Fruit fly (Drosophila melanogaster) whole organism, embryonic: ENCODE data around the gene Naa20A.

Experiments
- B-H2 ChIP-seq: fragments of 200-800 bp; sonication (Bioruptor generic); optimal IDR thresholded peaks from 2 replicates; lab custom pipeline; 2018; ENCODE audit warnings: missing biosample characterization, mild to moderate bottlenecking, missing genetic modification characterization
- CG10267 ChIP-seq: fragments of 200-800 bp; sonication (Bioruptor generic); optimal IDR thresholded peaks from 2 replicates; lab custom pipeline; 2018; ENCODE audit warnings: missing biosample characterization, mild to moderate bottlenecking, missing genetic modification characterization, moderate library complexity
- CG11560 ChIP-seq: fragments of 200-800 bp; sonication (Bioruptor generic); IDR thresholded peaks from 3 replicates; pipeline ENCODE4 v1.3.6; 2022; ENCODE audit warnings: missing biosample characterization, missing genetic modification characterization
- CG12299 ChIP-seq: fragments of 200-800 bp; sonication (Bioruptor generic); optimal IDR thresholded peaks from 2 replicates; lab custom pipeline; 2018; ENCODE audit warnings: missing biosample characterization, mild to moderate bottlenecking, missing genetic modification characterization
- CG16813 ChIP-seq: fragments of 200-800 bp; sonication (Bioruptor generic); IDR thresholded peaks from 3 replicates; pipeline ENCODE4 v1.3.6; 2022; ENCODE audit warnings: missing biosample characterization, missing genetic modification characterization; ENCODE audit not compliant: partially characterized antibody
- CG18599 ChIP-seq: fragments of 200-800 bp; sonication (Bioruptor generic); optimal IDR thresholded peaks from 3 replicates; lab custom pipeline; 2017; ENCODE audit warnings: missing biosample characterization, missing genetic modification characterization, mild to moderate bottlenecking, moderate library complexity, missing genetic modification reagents
- CG2120 ChIP-seq: fragments of 200-800 bp; sonication (Bioruptor generic); optimal IDR thresholded peaks from 3 replicates; lab custom pipeline; 2016; ENCODE audit warnings: missing biosample characterization, missing genetic modification characterization
- CG2678 ChIP-seq: fragments of 200-800 bp; sonication (Bioruptor generic); optimal IDR thresholded peaks from 3 replicates; lab custom pipeline; 2019; ENCODE audit warnings: missing biosample characterization, mild to moderate bottlenecking, missing genetic modification characterization, moderate library complexity
- CG33557 ChIP-seq: fragments of 200-800 bp; sonication (Bioruptor generic); optimal IDR thresholded peaks from 2 replicates; lab custom pipeline; 2019; ENCODE audit warnings: missing biosample characterization, mild to moderate bottlenecking, missing genetic modification characterization, moderate library complexity
- CG5180 ChIP-seq: fragments of 200-800 bp; sonication (Bioruptor generic); optimal IDR thresholded peaks from 3 replicates; lab custom pipeline; 2017; ENCODE audit warnings: missing biosample characterization, missing genetic modification characterization, mild to moderate bottlenecking, moderate library complexity, missing genetic modification reagents
- CG5245 ChIP-seq: fragments of 200-800 bp; sonication (Bioruptor generic); optimal IDR thresholded peaks from 3 replicates; lab custom pipeline; 2016; ENCODE audit warnings: missing biosample characterization, missing genetic modification characterization
- CG6272 ChIP-seq: fragments of 200-800 bp; sonication (Bioruptor generic); IDR thresholded peaks from 2 replicates; pipeline ENCODE4 v1.3.6; 2022; ENCODE audit warnings: missing biosample characterization, missing genetic modification characterization
- CG7786 ChIP-seq: fragments of 200-800 bp; sonication (Bioruptor generic); optimal IDR thresholded peaks from 2 replicates; lab custom pipeline; 2016; ENCODE audit warnings: missing biosample characterization, missing genetic modification characterization
- CG8359 ChIP-seq: fragments of 200-800 bp; sonication (Bioruptor generic); optimal IDR thresholded peaks from 2 replicates; lab custom pipeline; 2017; ENCODE audit warnings: missing biosample characterization, mild to moderate bottlenecking, missing genetic modification characterization, borderline replicate concordance
- CG8478 ChIP-seq: fragments of >200 bp; optimal IDR thresholded peaks from 2 replicates; lab custom pipeline; 2018
- CG8924 ChIP-seq: fragments of 200-800 bp; optimal IDR thresholded peaks from 3 replicates; lab custom pipeline; 2019; ENCODE audit warnings: missing biosample characterization, mild to moderate bottlenecking, missing genetic modification characterization, moderate library complexity
- CG9817 ChIP-seq: fragments of 200-800 bp; sonication (Bioruptor generic); optimal IDR thresholded peaks from 2 replicates; lab custom pipeline; 2018; ENCODE audit warnings: missing biosample characterization, mild to moderate bottlenecking, missing genetic modification characterization, moderate library complexity
- CoRest ChIP-seq: fragments of 200-800 bp; sonication (Bioruptor generic); optimal IDR thresholded peaks from 3 replicates; lab custom pipeline; 2018; ENCODE audit warnings: missing biosample characterization, mild to moderate bottlenecking, missing genetic modification characterization, moderate library complexity
- D19A ChIP-seq: fragments of 200-800 bp; optimal IDR thresholded peaks from 3 replicates; lab custom pipeline; 2019; ENCODE audit warnings: missing biosample characterization, mild to moderate bottlenecking, missing genetic modification characterization, moderate library complexity
- Dbx ChIP-seq: fragments of 200-800 bp; sonication (Bioruptor generic); IDR thresholded peaks from 3 replicates; pipeline ENCODE4 v1.3.6; 2022; ENCODE audit warnings: missing biosample characterization, missing genetic modification characterization
- Dfd ChIP-seq, 2 experiments: fragments of >200 bp; optimal IDR thresholded peaks; 2 replicates each; lab custom pipeline; 2017; ENCODE audit warnings: missing biosample characterization in 2 of 2, missing genetic modification characterization in 2 of 2
- Doc3 ChIP-seq: fragments of 200-800 bp; sonication (Bioruptor generic); IDR thresholded peaks from 3 replicates; pipeline ENCODE4 v1.3.6; 2022; ENCODE audit warnings: missing biosample characterization, missing genetic modification characterization; ENCODE audit not compliant: partially characterized antibody
- Elba2 ChIP-seq: fragments of 200-800 bp; sonication (Bioruptor generic); optimal IDR thresholded peaks from 3 replicates; lab custom pipeline; 2016; ENCODE audit warnings: missing biosample characterization, missing genetic modification characterization
- Ets97D ChIP-seq: fragments of 200-800 bp; sonication (Bioruptor generic); optimal IDR thresholded peaks from 3 replicates; lab custom pipeline; 2016; ENCODE audit warnings: missing biosample characterization, missing genetic modification characterization
- GATAe ChIP-seq: fragments of 200-800 bp; sonication (Bioruptor generic); conservative IDR thresholded peaks from 2 replicates; pipeline ENCODE4 v1.3.6; 2022; ENCODE audit warnings: missing biosample characterization, missing genetic modification characterization
- Hand ChIP-seq: fragments of 200-800 bp; sonication (Bioruptor generic); optimal IDR thresholded peaks from 2 replicates; lab custom pipeline; 2017; ENCODE audit warnings: mild to moderate bottlenecking, missing biosample characterization, missing genetic modification reagents, missing genetic modification characterization
- Jarid2 ChIP-seq: fragments of 200-800 bp; sonication (Bioruptor generic); optimal IDR thresholded peaks from 3 replicates; lab custom pipeline; 2017; ENCODE audit warnings: mild to moderate bottlenecking, missing biosample characterization, missing genetic modification reagents, missing genetic modification characterization
- Scr ChIP-seq: fragments of 200-800 bp; sonication (Bioruptor generic); IDR thresholded peaks from 2 replicates; pipeline ENCODE4 v1.3.6; 2022; ENCODE audit warnings: missing biosample characterization, missing genetic modification characterization; ENCODE audit not compliant: partially characterized antibody
- Sry-δ ChIP-seq: fragments of 200-800 bp; sonication (Bioruptor generic); optimal IDR thresholded peaks from 2 replicates; lab custom pipeline; 2016; ENCODE audit warnings: missing biosample characterization, missing genetic modification characterization
- TFAM ChIP-seq: fragments of 200-800 bp; sonication (Bioruptor generic); optimal IDR thresholded peaks from 2 replicates; lab custom pipeline; 2017; ENCODE audit warnings: missing biosample characterization, missing genetic modification characterization, inconsistent platforms
- Usf ChIP-seq: fragments of 200-800 bp; sonication (Bioruptor generic); optimal IDR thresholded peaks from 2 replicates; lab custom pipeline; 2017; ENCODE audit warnings: missing genotype, missing biosample characterization, missing genetic modification characterization
- al ChIP-seq: fragments of 200-800 bp; sonication (Bioruptor generic); IDR thresholded peaks from 2 replicates; pipeline ENCODE4 v1.3.6; 2022; ENCODE audit warnings: missing biosample characterization, missing genetic modification characterization
- corto ChIP-seq: fragments of 200-800 bp; sonication (Bioruptor generic); optimal IDR thresholded peaks from 2 replicates; lab custom pipeline; 2016; ENCODE audit warnings: missing biosample characterization, mild to moderate bottlenecking, missing genetic modification characterization, moderate library complexity
- crp ChIP-seq, 2 experiments: fragments of 200-800 bp; sonication (Bioruptor generic); optimal IDR thresholded peaks; 2 replicates in 1 of 2; 3 replicates in 1 of 2; lab custom pipeline; 2017; ENCODE audit warnings: missing biosample characterization in 2 of 2, missing genetic modification characterization in 2 of 2, mild to moderate bottlenecking in 1 of 2, moderate library complexity in 1 of 2
- cwo ChIP-seq: fragments of 200-800 bp; sonication (Bioruptor generic); optimal IDR thresholded peaks from 3 replicates; lab custom pipeline; 2017; ENCODE audit warnings: missing biosample characterization, missing genetic modification characterization, mild to moderate bottlenecking, moderate library complexity, missing genetic modification reagents
- dmrt11E ChIP-seq: fragments of 200-800 bp; sonication (Bioruptor generic); optimal IDR thresholded peaks from 3 replicates; lab custom pipeline; 2018; ENCODE audit warnings: missing biosample characterization, mild to moderate bottlenecking, missing genetic modification characterization, moderate library complexity
- ems ChIP-seq: fragments of 200-800 bp; sonication (Bioruptor generic); optimal IDR thresholded peaks from 3 replicates; lab custom pipeline; 2016; ENCODE audit warnings: missing biosample characterization, missing genetic modification characterization
- exex ChIP-seq: fragments of 200-800 bp; sonication (Bioruptor generic); optimal IDR thresholded peaks from 4 replicates; lab custom pipeline; 2018; ENCODE audit warnings: missing biosample characterization, mild to moderate bottlenecking, missing genetic modification characterization, moderate library complexity
- fd102C ChIP-seq: fragments of 200-800 bp; sonication (Bioruptor generic); optimal IDR thresholded peaks from 2 replicates; lab custom pipeline; 2018; ENCODE audit warnings: missing biosample characterization, mild to moderate bottlenecking, missing genetic modification characterization, moderate library complexity
- fd64A ChIP-seq: fragments of 200-800 bp; sonication (Bioruptor generic); optimal IDR thresholded peaks from 3 replicates; lab custom pipeline; 2018; ENCODE audit warnings: missing biosample characterization, mild to moderate bottlenecking, missing genetic modification characterization
- ken ChIP-seq: fragments of 200-800 bp; sonication (Bioruptor generic); IDR thresholded peaks from 3 replicates; pipeline ENCODE4 v1.3.6; 2022; ENCODE audit warnings: missing biosample characterization, missing genetic modification characterization
- lbe ChIP-seq: fragments of 200-800 bp; sonication (Bioruptor generic); optimal IDR thresholded peaks from 2 replicates; lab custom pipeline; 2016; ENCODE audit warnings: missing biosample characterization, mild to moderate bottlenecking, missing genetic modification characterization
- lilli ChIP-seq: fragments of 200-800 bp; sonication (Bioruptor generic); optimal IDR thresholded peaks from 3 replicates; lab custom pipeline; 2016; ENCODE audit warnings: missing biosample characterization, missing genetic modification characterization
- mld ChIP-seq: fragments of 200-800 bp; sonication (Bioruptor generic); IDR thresholded peaks from 3 replicates; pipeline ENCODE4 v1.3.6; 2022; ENCODE audit warnings: missing biosample characterization, missing genetic modification characterization; ENCODE audit not compliant: partially characterized antibody
- run ChIP-seq: fragments of 200-800 bp; sonication (Bioruptor generic); optimal IDR thresholded peaks from 3 replicates; lab custom pipeline; 2018; ENCODE audit warnings: missing biosample characterization, mild to moderate bottlenecking, missing genetic modification characterization
- sens-2 ChIP-seq: fragments of 200-800 bp; sonication (Bioruptor generic); IDR thresholded peaks from 2 replicates; pipeline ENCODE4 v1.3.6; 2022; ENCODE audit warnings: missing biosample characterization, missing genetic modification characterization
- sisA ChIP-seq: fragments of 200-800 bp; sonication (Bioruptor generic); IDR thresholded peaks from 2 replicates; pipeline ENCODE4 v1.3.6; 2022; ENCODE audit warnings: missing biosample characterization, missing genetic modification characterization
- tap ChIP-seq: fragments of 200-800 bp; optimal IDR thresholded peaks from 3 replicates; lab custom pipeline; 2019; ENCODE audit warnings: missing biosample characterization, mild to moderate bottlenecking, missing genetic modification characterization, moderate library complexity
- zfh1 ChIP-seq: fragments of 200-800 bp; sonication (Bioruptor generic); IDR thresholded peaks from 3 replicates; pipeline ENCODE4 v1.3.6; 2022; ENCODE audit warnings: missing biosample characterization, missing genetic modification characterization

Naa20A gene

dm6 chrX:19651757-19652419 lies 29.0 kb upstream of the Naa20A start, which contains the start of the genes Ranbp21 and Elys (continued):
- TF ChIP-seq GATAe (GFP tag; lab: Robert Waterston, UW) (no peak), CG5245 (GFP tag; lab: Kevin White, UChicago) (peak; percentile 28), CG12299 (tag; lab: Kevin White, UChicago) (no peak), zfh1 (GFP tag; lab: Robert Waterston, UW) (peak; percentile 66; the same call in 2 of the 3 replicates), crp (GFP tag; optimal IDR thresholded peaks at IDR 0.05; lab: Kevin White, UChicago) (peak in 1 of 2 experiments; percentile 38), ken (GFP tag; lab: Robert Waterston, UW) (peak; percentile 72; the same call in 2 of the 3 replicates), tap (tag; lab: Kevin White, UChicago) (no peak), ems (GFP tag; lab: Kevin White, UChicago) (peak; percentile 61), CG2120 (GFP tag; lab: Kevin White, UChicago) (peak; percentile 73), al (GFP tag; lab: Robert Waterston, UW) (peak; percentile 49; the same call in 1 of the 2 replicates), CG11560 (tag; lab: Robert Waterston, UW) (peak; percentile 37; the same call in 1 of the 3 replicates), corto (no peak), CoRest (tag; lab: Kevin White, UChicago) (peak; percentile 55), CG5180 (GFP tag; lab: Kevin White, UChicago) (no peak), lilli (GFP tag; lab: Kevin White, UChicago) (peak; percentile 69), sisA (GFP tag; lab: Robert Waterston, UW) (peak; percentile 66), sens-2 (GFP tag; lab: Robert Waterston, UW) (no peak), Elba2 (GFP tag; lab: Kevin White, UChicago) (no peak), Ets97D (peak; percentile 62), CG8924 (tag; lab: Kevin White, UChicago) (peak; percentile 21), CG33557 (peak; percentile 7), CG10267 (tag; lab: Kevin White, UChicago) (peak; percentile 93), CG2678 (tag; lab: Kevin White, UChicago) (no peak), cwo (no peak), TFAM (GFP tag; lab: Kevin White, UChicago) (no peak), Dfd (GFP tag; optimal IDR thresholded peaks at IDR 0.05; lab: Kevin White, UChicago) (no peak), Hand (GFP tag; lab: Kevin White, UChicago) (no peak), Doc3 (GFP tag; lab: Robert Waterston, UW) (no peak), CG6272 (GFP tag; lab: Robert Waterston, UW) (peak; percentile 40; the same call in 1 of the 2 replicates), mld (GFP tag; lab: Robert Waterston, UW) (no peak), Jarid2 (GFP tag; lab: Kevin White, UChicago) (no peak), Dbx (GFP tag; lab: Robert Waterston, UW) (peak; percentile 72), CG9817 (tag; lab: Kevin White, UChicago) (peak; percentile 50), Sry-δ (GFP tag; lab: Kevin White, UChicago) (peak; percentile 79), CG7786 (peak; percentile 56), exex (no peak), D19A (tag; lab: Kevin White, UChicago) (no peak), CG8359 (no peak), CG16813 (0 out of 3 replicates have a peak, but pooled peaks have one; percentile 56), lbe (GFP tag; lab: Kevin White, UChicago) (no peak), Usf (GFP tag; lab: Kevin White, UChicago) (no peak), dmrt11E (peak; percentile 45), fd102C (GFP tag; lab: Kevin White, UChicago) (no peak), CG8478 (lab: Kevin White, UChicago) (no peak), Scr (GFP tag; lab: Robert Waterston, UW) (peak; percentile 50), B-H2 (no peak), run (tag; lab: Kevin White, UChicago) (no peak), CG18599 (no peak), fd64A (GFP tag; lab: Kevin White, UChicago) (no peak)
